Worm (Caenorhabditis elegans) whole organism, L4 larva: ENCODE results near the gene nas-32.

Experiments used
- nhr-25 ChIP-seq: sonication (generic microtip); optimal IDR thresholded peaks from 2 replicates; lab custom pipeline; 2017; ENCODE audit warnings: missing genetic modification characterization, mild to moderate bottlenecking, missing compliant biosample characterization, antibody characterized with exemption, moderate library complexity, borderline replicate concordance; ENCODE audit not compliant: insufficient read depth
- snpc-4 ChIP-seq: fragments of 150-350 bp; optimal IDR thresholded peaks from 2 replicates; lab custom pipeline; 2014; ENCODE audit warnings: missing biosample characterization, missing genetic modification characterization
- tag-97 ChIP-seq: fragments of 200-800 bp; sonication (Bioruptor generic); IDR thresholded peaks from 2 replicates; pipeline ENCODE4 v1.3.6; 2022; ENCODE audit warnings: missing genetic modification characterization, missing compliant biosample characterization
- ztf-11 ChIP-seq: fragments of 150-350 bp; optimal IDR thresholded peaks from 2 replicates; lab custom pipeline; 2014; ENCODE audit warnings: missing biosample characterization, missing genetic modification characterization

DNA sequence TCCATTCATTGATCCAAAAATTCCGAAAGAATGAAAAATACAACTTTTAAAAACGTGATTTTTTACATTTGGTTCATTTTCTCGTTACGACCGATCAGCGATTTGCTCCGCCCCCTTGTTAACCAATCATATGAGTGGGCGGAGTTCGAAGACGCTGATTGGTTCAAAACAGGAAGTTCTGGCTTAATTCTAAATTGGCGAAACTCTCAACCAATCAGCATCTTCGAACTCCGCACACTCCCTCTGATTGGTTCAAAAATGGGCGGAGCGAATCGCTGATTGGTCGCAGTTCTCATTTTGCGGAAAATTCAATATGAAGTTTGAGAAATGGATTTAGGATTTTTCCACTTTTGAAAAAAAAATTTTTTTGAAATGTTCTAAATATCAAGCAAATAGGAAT is 46.8 kb upstream of the nas-32 start:
- TF ChIP-seq snpc-4 (tag; lab: Kevin White, UChicago) (no peak), ztf-11 (no peak), nhr-25 (tag; lab: Kevin White, UChicago) (no peak), tag-97 (no peak)
